Worm (Caenorhabditis elegans) whole organism, mixed stage, embryonic: ENCODE data around the gene daf-1.

Source experiments
- blmp-1 ChIP-seq: fragments of 150-350 bp; optimal IDR thresholded peaks from 2 replicates; lab custom pipeline; 2014; ENCODE audit warnings: missing biosample characterization, missing genetic modification characterization
- elt-3 ChIP-seq: fragments of 150-350 bp; optimal IDR thresholded peaks from 2 replicates; lab custom pipeline; 2014; ENCODE audit warnings: missing biosample characterization, missing genetic modification characterization
- lin-13 ChIP-seq: fragments of 150-350 bp; optimal IDR thresholded peaks from 2 replicates; lab custom pipeline; 2014; ENCODE audit warnings: missing biosample characterization, missing genetic modification characterization
- lin-32 ChIP-seq: fragments of 200-800 bp; sonication (Bioruptor generic); optimal IDR thresholded peaks from 2 replicates; lab custom pipeline; 2018; ENCODE audit warnings: mild to moderate bottlenecking, missing genetic modification characterization, missing compliant biosample characterization
- nhr-237 ChIP-seq: fragments of 150-350 bp; optimal IDR thresholded peaks from 2 replicates; lab custom pipeline; 2014; ENCODE audit warnings: missing biosample characterization, missing genetic modification characterization
- nhr-28 ChIP-seq: fragments of 150-350 bp; optimal IDR thresholded peaks from 2 replicates; lab custom pipeline; 2014; ENCODE audit warnings: missing biosample characterization, missing genetic modification characterization
- snpc-4 ChIP-seq: fragments of 150-350 bp; optimal IDR thresholded peaks from 2 replicates; lab custom pipeline; 2014; ENCODE audit warnings: missing biosample characterization, missing genetic modification characterization
- unc-39 ChIP-seq: fragments of 150-350 bp; optimal IDR thresholded peaks from 2 replicates; lab custom pipeline; 2014; ENCODE audit warnings: missing biosample characterization, missing genetic modification characterization
- unc-62 ChIP-seq: fragments of 150-350 bp; optimal IDR thresholded peaks from 2 replicates; lab custom pipeline; 2014; ENCODE audit warnings: missing biosample characterization, missing genetic modification reagents, missing genetic modification characterization
- ztf-11 ChIP-seq: fragments of 150-350 bp; optimal IDR thresholded peaks from 2 replicates; lab custom pipeline; 2014; ENCODE audit warnings: missing biosample characterization, missing genetic modification characterization

DNA sequence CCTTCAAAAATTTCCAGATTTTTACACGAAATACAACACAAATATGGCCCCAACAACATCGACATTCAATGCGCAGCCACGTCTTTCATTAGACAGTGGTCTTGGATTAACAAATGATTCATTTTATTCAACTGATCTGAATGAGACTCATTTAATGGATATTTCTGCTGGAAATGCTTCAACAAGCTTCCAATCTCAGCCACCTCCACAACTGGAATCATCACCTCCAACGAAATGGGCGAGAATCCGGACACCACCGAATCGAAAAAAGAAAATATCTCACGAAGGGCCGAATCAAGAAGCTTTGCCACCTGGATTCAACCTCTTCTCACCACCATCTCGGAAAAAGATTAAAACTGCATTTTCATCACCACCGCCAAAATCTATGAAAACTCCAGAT is 47.5 kb downstream of the daf-1 start:
- TF ChIP-seq unc-62 (GFP tag; lab: Kevin White, UChicago) (no peak), unc-39 (tag; lab: Kevin White, UChicago) (no peak), ztf-11 (tag; lab: Kevin White, UChicago) (no peak), elt-3 (no peak), nhr-28 (tag; lab: Kevin White, UChicago) (no peak), snpc-4 (tag; lab: Kevin White, UChicago) (no peak), lin-32 (no peak), blmp-1 (no peak), lin-13 (tag; lab: Kevin White, UChicago) (no peak), nhr-237 (tag; lab: Kevin White, UChicago) (no peak)
